Worm (Caenorhabditis elegans): ENCODE measurements around the gene F19B2.6.

ce11 chrV:20134797-20135196 is 23.5 kb upstream of the F19B2.6 start:
- no peak for TF ChIP-seq fos-1 (tag; optimal IDR thresholded peaks at IDR 0.05)
- no peak for TF ChIP-seq egl-27 (tag; optimal IDR thresholded peaks at IDR 0.05)
- no peak for TF ChIP-seq R02D3.7 (tag; optimal IDR thresholded peaks at IDR 0.05)
- TF ChIP-seq snpc-4 (tag; optimal IDR thresholded peaks at IDR 0.05), result no peak
- TF ChIP-seq nhr-25 (tag; optimal IDR thresholded peaks at IDR 0.05), result no peak
